Worm (Caenorhabditis elegans) whole organism, early embryonic: ENCODE data around the gene tsp-5.

ENCODE experiments used
- ama-1 ChIP-seq: fragments of 150-350 bp; optimal IDR thresholded peaks from 2 replicates; lab custom pipeline; 2014
- ceh-13 ChIP-seq: fragments of 200-800 bp; sonication (Bioruptor generic); optimal IDR thresholded peaks from 2 replicates; lab custom pipeline; 2018; ENCODE audit warnings: mild to moderate bottlenecking, missing genetic modification characterization, missing compliant biosample characterization
- ets-7 ChIP-seq: sonication (generic microtip); optimal IDR thresholded peaks from 2 replicates; lab custom pipeline; 2016; ENCODE audit warnings: missing genotype, missing genetic modification characterization, missing compliant biosample characterization
- flt-1 ChIP-seq: fragments of 200-800 bp; sonication (Bioruptor generic); IDR thresholded peaks from 2 replicates; pipeline ENCODE4 v1.3.6; 2022; ENCODE audit warnings: missing genetic modification characterization, missing compliant biosample characterization
- hmg-4 ChIP-seq: fragments of 200-800 bp; sonication (Bioruptor generic); optimal IDR thresholded peaks from 2 replicates; lab custom pipeline; 2018; ENCODE audit warnings: mild to moderate bottlenecking, missing genetic modification characterization, missing compliant biosample characterization
- pes-1 ChIP-seq: fragments of 200-800 bp; sonication (Bioruptor generic); IDR thresholded peaks from 2 replicates; pipeline ENCODE4 v1.3.6; 2022; ENCODE audit warnings: missing genetic modification reagents, missing genetic modification characterization, missing compliant biosample characterization
- scrt-1 ChIP-seq: fragments of 200-800 bp; sonication (Bioruptor generic); IDR thresholded peaks from 2 replicates; pipeline ENCODE4 v1.3.6; 2022; ENCODE audit warnings: missing genetic modification characterization, missing compliant biosample characterization
- tbx-11 ChIP-seq: fragments of 200-800 bp; sonication (Bioruptor generic); IDR thresholded peaks from 2 replicates; pipeline ENCODE4 v1.3.6; 2022; ENCODE audit warnings: missing genetic modification characterization, missing compliant biosample characterization

DNA sequence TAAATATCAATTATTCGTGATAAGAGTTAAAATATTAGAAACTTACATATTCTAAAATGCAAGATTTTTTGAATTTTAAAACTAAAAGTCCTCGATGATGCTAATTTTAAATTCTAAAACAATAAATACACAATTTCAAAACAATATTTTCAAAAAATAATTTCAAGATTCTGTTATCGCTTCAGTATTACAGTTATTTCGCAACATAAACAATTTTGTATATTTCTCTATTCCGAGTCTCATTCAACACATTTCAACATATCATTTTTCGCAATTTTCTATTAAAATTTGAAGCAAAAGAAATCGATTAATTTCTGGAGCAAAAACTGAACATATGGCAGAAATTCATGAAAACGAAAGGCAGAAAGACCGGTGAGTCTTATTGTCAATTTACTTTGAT lies 41.6 kb upstream of the tsp-5 start, which contains the start of gene fbxa-98:
- TF ChIP-seq ama-1 (lab: Kevin White, UChicago) = no peak
- TF ChIP-seq pes-1 = no peak
- TF ChIP-seq flt-1 (GFP tag; lab: Robert Waterston, UW) = no peak
- TF ChIP-seq scrt-1 (GFP tag; lab: Robert Waterston, UW) = no peak
- no peak for TF ChIP-seq ceh-13 (GFP tag; lab: Kevin White, UChicago)
- no peak for TF ChIP-seq tbx-11
- no peak for TF ChIP-seq hmg-4 (GFP tag; lab: Kevin White, UChicago)
- TF ChIP-seq ets-7 (tag; lab: Kevin White, UChicago) = no peak
